Fruit fly (Drosophila melanogaster) whole organism, embryonic: ENCODE data around the gene DZIP1.
A peak's percentile ranks its signal among the peaks of the same experiment; 100 is the strongest.

ENCODE experiments used
- ATbp ChIP-seq: fragments of 200-800 bp; sonication (Bioruptor generic); optimal IDR thresholded peaks from 2 replicates; lab custom pipeline; 2017; ENCODE audit warnings: missing biosample characterization, mild to moderate bottlenecking, missing genetic modification characterization, missing genetic modification reagents
- Ada2b ChIP-seq: fragments of 200-800 bp; sonication (Bioruptor generic); IDR thresholded peaks from 2 replicates; pipeline ENCODE4 v1.3.6; 2022; ENCODE audit warnings: missing biosample characterization, missing genetic modification characterization
- Atf-2 ChIP-seq: fragments of 200-800 bp; sonication (Bioruptor generic); optimal IDR thresholded peaks from 2 replicates; lab custom pipeline; 2016; ENCODE audit warnings: missing biosample characterization, missing genetic modification characterization
- CG10654 ChIP-seq: fragments of 200-800 bp; sonication (Bioruptor generic); optimal IDR thresholded peaks from 2 replicates; lab custom pipeline; 2016; ENCODE audit warnings: missing biosample characterization, missing genetic modification characterization
- CG11093 ChIP-seq: fragments of 200-800 bp; sonication (Bioruptor generic); IDR thresholded peaks from 3 replicates; pipeline ENCODE4 v1.3.6; 2022; ENCODE audit warnings: missing biosample characterization, missing genetic modification characterization
- CG11247 ChIP-seq: fragments of 200-800 bp; sonication (Bioruptor generic); IDR thresholded peaks from 2 replicates; pipeline ENCODE4 v1.3.6; 2022; ENCODE audit warnings: missing biosample characterization, missing genetic modification characterization
- CG13296 ChIP-seq: fragments of 200-800 bp; sonication (Bioruptor generic); optimal IDR thresholded peaks from 3 replicates; lab custom pipeline; 2018; ENCODE audit warnings: missing biosample characterization, mild to moderate bottlenecking, missing genetic modification characterization
- CG13424 ChIP-seq: fragments of 200-800 bp; sonication (Bioruptor generic); optimal IDR thresholded peaks from 2 replicates; lab custom pipeline; 2019; ENCODE audit warnings: missing biosample characterization, mild to moderate bottlenecking, missing genetic modification characterization, moderate library complexity
- CG13624 ChIP-seq: fragments of 200-800 bp; sonication (Bioruptor generic); optimal IDR thresholded peaks from 2 replicates; lab custom pipeline; 2016; ENCODE audit warnings: missing biosample characterization, missing genetic modification characterization
- CG13775 ChIP-seq: fragments of 200-800 bp; sonication (Bioruptor generic); optimal IDR thresholded peaks from 3 replicates; lab custom pipeline; 2017; ENCODE audit warnings: missing biosample characterization, mild to moderate bottlenecking, missing genetic modification characterization
- CG14014 ChIP-seq: fragments of 200-800 bp; sonication (Bioruptor generic); IDR thresholded peaks from 2 replicates; pipeline ENCODE4 v1.3.6; 2022; ENCODE audit warnings: missing biosample characterization, missing genetic modification characterization
- CG15479 ChIP-seq: fragments of 200-800 bp; sonication (Bioruptor generic); optimal IDR thresholded peaks from 3 replicates; lab custom pipeline; 2019; ENCODE audit warnings: missing biosample characterization, mild to moderate bottlenecking, missing genetic modification characterization, moderate library complexity
- CG1647 ChIP-seq: fragments of 200-800 bp; sonication (Bioruptor generic); optimal IDR thresholded peaks from 3 replicates; lab custom pipeline; 2016; ENCODE audit warnings: missing biosample characterization, missing genetic modification characterization
- CG17328 ChIP-seq: fragments of 200-800 bp; sonication (Bioruptor generic); IDR thresholded peaks from 2 replicates; pipeline ENCODE4 v1.3.6; 2022; ENCODE audit warnings: missing biosample characterization, missing genetic modification characterization
- CG2116 ChIP-seq: fragments of 200-800 bp; sonication (Bioruptor generic); optimal IDR thresholded peaks from 3 replicates; lab custom pipeline; 2018; ENCODE audit warnings: missing biosample characterization, mild to moderate bottlenecking, missing genetic modification characterization
- CG2712 ChIP-seq: fragments of 200-800 bp; optimal IDR thresholded peaks from 3 replicates; lab custom pipeline; 2019; ENCODE audit warnings: missing biosample characterization, mild to moderate bottlenecking, missing genetic modification characterization, moderate library complexity
- CG30431 ChIP-seq: fragments of 200-800 bp; sonication (Bioruptor generic); optimal IDR thresholded peaks from 2 replicates; lab custom pipeline; 2017; ENCODE audit warnings: missing biosample characterization, missing genetic modification characterization
- CG31441 ChIP-seq: fragments of 200-800 bp; sonication (Bioruptor generic); IDR thresholded peaks from 2 replicates; pipeline ENCODE4 v1.3.6; 2022; ENCODE audit warnings: missing biosample characterization, missing genetic modification characterization
- CG32767 ChIP-seq: fragments of 200-800 bp; sonication (Bioruptor generic); IDR thresholded peaks from 2 replicates; pipeline ENCODE4 v1.3.6; 2022; ENCODE audit warnings: missing biosample characterization, missing genetic modification characterization
- CG32772 ChIP-seq: fragments of 200-800 bp; sonication (Bioruptor generic); IDR thresholded peaks from 2 replicates; pipeline ENCODE4 v1.3.6; 2022; ENCODE audit warnings: missing biosample characterization, missing genetic modification characterization
- CG33557 ChIP-seq: fragments of 200-800 bp; sonication (Bioruptor generic); optimal IDR thresholded peaks from 2 replicates; lab custom pipeline; 2019; ENCODE audit warnings: missing biosample characterization, mild to moderate bottlenecking, missing genetic modification characterization, moderate library complexity
- CG42726 ChIP-seq: fragments of 200-800 bp; sonication (Bioruptor generic); IDR thresholded peaks from 2 replicates; pipeline ENCODE4 v1.3.6; 2022; ENCODE audit warnings: missing biosample characterization, missing genetic modification characterization; ENCODE audit not compliant: partially characterized antibody
- CG4854 ChIP-seq: fragments of 200-800 bp; sonication (Bioruptor generic); optimal IDR thresholded peaks from 2 replicates; lab custom pipeline; 2016; ENCODE audit warnings: missing biosample characterization, missing genetic modification characterization, inconsistent platforms
- CG7839 ChIP-seq: fragments of 200-800 bp; sonication (Bioruptor generic); optimal IDR thresholded peaks from 3 replicates; lab custom pipeline; 2018; ENCODE audit warnings: missing biosample characterization, mild to moderate bottlenecking, missing genetic modification characterization, moderate library complexity
- CG8281 ChIP-seq: fragments of 200-800 bp; sonication (Bioruptor generic); optimal IDR thresholded peaks from 2 replicates; lab custom pipeline; 2018; ENCODE audit warnings: missing biosample characterization, mild to moderate bottlenecking, missing genetic modification characterization, moderate library complexity
- CG8924 ChIP-seq: fragments of 200-800 bp; optimal IDR thresholded peaks from 3 replicates; lab custom pipeline; 2019; ENCODE audit warnings: missing biosample characterization, mild to moderate bottlenecking, missing genetic modification characterization, moderate library complexity
- CG9727 ChIP-seq: fragments of 200-800 bp; sonication (Bioruptor generic); optimal IDR thresholded peaks from 3 replicates; lab custom pipeline; 2017; ENCODE audit warnings: missing biosample characterization, mild to moderate bottlenecking, missing genetic modification characterization
- Deaf1 ChIP-seq: fragments of 200-800 bp; optimal IDR thresholded peaks from 3 replicates; lab custom pipeline; 2019; ENCODE audit warnings: missing biosample characterization, mild to moderate bottlenecking, missing genetic modification characterization, moderate library complexity
- Dip2 ChIP-seq: fragments of 200-800 bp; sonication (Bioruptor generic); IDR thresholded peaks from 2 replicates; pipeline ENCODE4 v1.3.6; 2022; ENCODE audit warnings: missing biosample characterization, missing genetic modification characterization
- Doc2 ChIP-seq: fragments of 200-800 bp; sonication (Bioruptor generic); IDR thresholded peaks from 2 replicates; pipeline ENCODE4 v1.3.6; 2022; ENCODE audit warnings: missing biosample characterization, missing genetic modification characterization
- Dp ChIP-seq: fragments of 200-800 bp; sonication (Bioruptor generic); optimal IDR thresholded peaks from 2 replicates; lab custom pipeline; 2018; ENCODE audit warnings: missing biosample characterization, mild to moderate bottlenecking, missing genetic modification characterization, moderate library complexity
- GATAe ChIP-seq: fragments of 200-800 bp; sonication (Bioruptor generic); conservative IDR thresholded peaks from 2 replicates; pipeline ENCODE4 v1.3.6; 2022; ENCODE audit warnings: missing biosample characterization, missing genetic modification characterization
- Lim3 ChIP-seq: fragments of 200-800 bp; sonication (Bioruptor generic); IDR thresholded peaks from 2 replicates; pipeline ENCODE4 v1.3.6; 2022; ENCODE audit warnings: missing biosample characterization, missing genetic modification characterization
- Meics ChIP-seq: fragments of 200-800 bp; sonication (Bioruptor generic); optimal IDR thresholded peaks from 2 replicates; lab custom pipeline; 2017; ENCODE audit warnings: missing biosample characterization, mild to moderate bottlenecking, missing genetic modification characterization
- NK7.1 ChIP-seq: fragments of 200-800 bp; sonication (Bioruptor generic); optimal IDR thresholded peaks from 3 replicates; lab custom pipeline; 2016; ENCODE audit warnings: missing biosample characterization, missing genetic modification characterization
- Sox102F ChIP-seq: fragments of 200-800 bp; sonication (Bioruptor generic); optimal IDR thresholded peaks from 2 replicates; lab custom pipeline; 2018; ENCODE audit warnings: missing biosample characterization, mild to moderate bottlenecking, missing genetic modification characterization, moderate library complexity
- bigmax ChIP-seq: fragments of 200-800 bp; sonication (Bioruptor generic); optimal IDR thresholded peaks from 2 replicates; lab custom pipeline; 2018; ENCODE audit warnings: missing biosample characterization, mild to moderate bottlenecking, missing genetic modification characterization
- chm ChIP-seq: fragments of 200-800 bp; sonication (Bioruptor generic); IDR thresholded peaks from 2 replicates; pipeline ENCODE4 v1.3.6; 2022; ENCODE audit warnings: missing biosample characterization, missing genetic modification characterization
- corto ChIP-seq: fragments of 200-800 bp; sonication (Bioruptor generic); optimal IDR thresholded peaks from 2 replicates; lab custom pipeline; 2016; ENCODE audit warnings: missing biosample characterization, mild to moderate bottlenecking, missing genetic modification characterization, moderate library complexity
- ewg ChIP-seq: fragments of 200-800 bp; sonication (Bioruptor generic); optimal IDR thresholded peaks from 3 replicates; lab custom pipeline; 2017; ENCODE audit warnings: mild to moderate bottlenecking, missing biosample characterization, missing genetic modification reagents, missing genetic modification characterization
- gem ChIP-seq: fragments of 200-800 bp; sonication (Bioruptor generic); optimal IDR thresholded peaks from 2 replicates; lab custom pipeline; 2019; ENCODE audit warnings: missing biosample characterization, mild to moderate bottlenecking, missing genetic modification characterization, moderate library complexity
- gfzf ChIP-seq: fragments of 200-800 bp; sonication (Bioruptor generic); optimal IDR thresholded peaks from 2 replicates; lab custom pipeline; 2016; ENCODE audit warnings: missing biosample characterization, mild to moderate bottlenecking, missing genetic modification characterization, moderate library complexity
- kni ChIP-seq: fragments of 200-800 bp; sonication (Bioruptor generic); optimal IDR thresholded peaks from 3 replicates; lab custom pipeline; 2017; ENCODE audit warnings: mild to moderate bottlenecking, missing biosample characterization, missing genetic modification reagents, missing genetic modification characterization
- phol ChIP-seq: fragments of 200-800 bp; sonication (Bioruptor generic); optimal IDR thresholded peaks from 3 replicates; lab custom pipeline; 2018; ENCODE audit warnings: missing biosample characterization, mild to moderate bottlenecking, missing genetic modification characterization, moderate library complexity
- prd ChIP-seq, 3 experiments: fragments of >200 bp in 2 of 3; fragments of 200-800 bp in 1 of 3; sonication (Bioruptor generic) in 1 of 3; optimal IDR thresholded peaks in 2 of 3; IDR thresholded peaks in 1 of 3; 2 replicates in 2 of 3; 3 replicates in 1 of 3; pipeline versions ENCODE4 v1.3.6 to Lab custom; 2017 to 2022; ENCODE audit warnings: missing biosample characterization in 1 of 3, missing genetic modification characterization in 1 of 3
- scrt ChIP-seq: fragments of 200-800 bp; sonication (Bioruptor generic); optimal IDR thresholded peaks from 2 replicates; lab custom pipeline; 2018; ENCODE audit warnings: missing biosample characterization, mild to moderate bottlenecking, missing genetic modification characterization, moderate library complexity
- slbo ChIP-seq: fragments of 200-800 bp; sonication (Bioruptor generic); IDR thresholded peaks from 2 replicates; pipeline ENCODE4 v1.3.6; 2022; ENCODE audit warnings: missing biosample characterization, missing genetic modification characterization
- sqz ChIP-seq: fragments of 200-800 bp; sonication (Bioruptor generic); optimal IDR thresholded peaks from 3 replicates; lab custom pipeline; 2018; ENCODE audit warnings: missing biosample characterization, mild to moderate bottlenecking, missing genetic modification characterization
- trh ChIP-seq: fragments of 200-800 bp; sonication (Bioruptor generic); optimal IDR thresholded peaks from 2 replicates; lab custom pipeline; 2016; ENCODE audit warnings: missing biosample characterization, missing genetic modification characterization
- zfh1 ChIP-seq: fragments of 200-800 bp; sonication (Bioruptor generic); IDR thresholded peaks from 3 replicates; pipeline ENCODE4 v1.3.6; 2022; ENCODE audit warnings: missing biosample characterization, missing genetic modification characterization

Gene DZIP1

DNA sequence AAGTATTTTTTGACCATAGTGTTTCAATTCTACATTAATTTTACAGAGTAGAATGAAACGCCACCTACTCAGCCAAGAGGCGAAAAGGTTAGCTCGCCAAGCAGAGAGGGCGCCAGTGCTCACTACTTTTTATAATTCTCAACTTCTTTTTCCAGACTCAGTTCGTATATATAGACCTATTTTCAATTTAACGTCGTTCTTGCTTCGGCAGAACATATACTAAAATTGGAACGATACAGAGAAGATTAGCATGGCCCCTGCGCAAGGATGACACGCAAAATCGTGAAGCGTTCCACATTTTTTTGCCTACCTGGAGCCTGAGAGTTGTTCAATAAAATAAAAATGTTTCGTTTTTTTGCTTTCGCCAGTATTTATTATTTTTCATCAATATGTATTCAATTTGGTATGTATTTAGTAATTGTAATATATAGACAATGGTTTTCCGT, 42.0 kb downstream of the DZIP1 start (continued):
- TF ChIP-seq corto (GFP tag; lab: Kevin White, UChicago) (no peak), phol (peak; percentile 24), CG11247 (GFP tag; lab: Robert Waterston, UW) (peak; percentile 83), CG2712 (tag; lab: Kevin White, UChicago) (peak; percentile 68), CG33557 (GFP tag; lab: Kevin White, UChicago) (peak; percentile 43), chm (GFP tag; lab: Robert Waterston, UW) (peak; percentile 73), NK7.1 (GFP tag; lab: Kevin White, UChicago) (peak; percentile 35), Atf-2 (peak; percentile 36), CG7839 (tag; lab: Kevin White, UChicago) (peak; percentile 49), Dip2 (GFP tag; lab: Robert Waterston, UW) (peak; percentile 97), ewg (GFP tag; lab: Kevin White, UChicago) (peak; percentile 40), CG4854 (peak; percentile 62), CG8281 (no peak), CG8924 (tag; lab: Kevin White, UChicago) (no peak), ATbp (GFP tag; lab: Kevin White, UChicago) (no peak), CG10654 (no peak), trh (GFP tag; lab: Kevin White, UChicago) (peak; percentile 36), Ada2b (GFP tag; lab: Robert Waterston, UW) (peak; percentile 18; the same call in 1 of the 2 replicates), CG11093 (GFP tag; lab: Robert Waterston, UW) (no peak), Sox102F (GFP tag; lab: Kevin White, UChicago) (peak; percentile 70), CG17328 (GFP tag; lab: Robert Waterston, UW) (peak; percentile 60), GATAe (no peak), CG42726 (GFP tag; lab: Robert Waterston, UW) (peak; percentile 97), CG32772 (GFP tag; lab: Robert Waterston, UW) (no peak; the same call in 1 of the 2 replicates), CG15479 (GFP tag; lab: Kevin White, UChicago) (no peak), gfzf (peak; percentile 12), Lim3 (no peak), scrt (GFP tag; lab: Kevin White, UChicago) (no peak), kni (peak; percentile 6), CG9727 (peak; percentile 18), zfh1 (GFP tag; lab: Robert Waterston, UW) (peak; percentile 76), CG31441 (GFP tag; lab: Robert Waterston, UW) (no peak; the same call in 1 of the 2 replicates), bigmax (GFP tag; lab: Kevin White, UChicago) (no peak), CG13624 (peak; percentile 95), Deaf1 (tag; lab: Kevin White, UChicago) (peak; percentile 4), Dp (peak; percentile 18), prd (optimal IDR thresholded peaks at IDR 0.05; lab: Kevin White, UChicago) (no peak), prd (GFP tag; IDR thresholded peaks at IDR 0.05; lab: Robert Waterston, UW) (peak; percentile 74), CG32767 (GFP tag; lab: Robert Waterston, UW) (no peak), slbo (peak; percentile 88), CG2116 (GFP tag; lab: Kevin White, UChicago) (peak; percentile 8), CG30431 (no peak), gem (tag; lab: Kevin White, UChicago) (peak; percentile 23), CG13775 (GFP tag; lab: Kevin White, UChicago) (peak; percentile 17), CG13296 (GFP tag; lab: Kevin White, UChicago) (peak; percentile 4), sqz (no peak), CG13424 (tag; lab: Kevin White, UChicago) (peak; percentile 49), CG1647 (peak; percentile 5), CG14014 (GFP tag; lab: Robert Waterston, UW) (peak; percentile 15; the same call in 1 of the 2 replicates), Doc2 (GFP tag; lab: Robert Waterston, UW) (no peak), Meics (GFP tag; lab: Kevin White, UChicago) (peak; percentile 70)
